Fruit fly (Drosophila melanogaster): ENCODE data around the gene CG33764.

CG33764 gene

DNA sequence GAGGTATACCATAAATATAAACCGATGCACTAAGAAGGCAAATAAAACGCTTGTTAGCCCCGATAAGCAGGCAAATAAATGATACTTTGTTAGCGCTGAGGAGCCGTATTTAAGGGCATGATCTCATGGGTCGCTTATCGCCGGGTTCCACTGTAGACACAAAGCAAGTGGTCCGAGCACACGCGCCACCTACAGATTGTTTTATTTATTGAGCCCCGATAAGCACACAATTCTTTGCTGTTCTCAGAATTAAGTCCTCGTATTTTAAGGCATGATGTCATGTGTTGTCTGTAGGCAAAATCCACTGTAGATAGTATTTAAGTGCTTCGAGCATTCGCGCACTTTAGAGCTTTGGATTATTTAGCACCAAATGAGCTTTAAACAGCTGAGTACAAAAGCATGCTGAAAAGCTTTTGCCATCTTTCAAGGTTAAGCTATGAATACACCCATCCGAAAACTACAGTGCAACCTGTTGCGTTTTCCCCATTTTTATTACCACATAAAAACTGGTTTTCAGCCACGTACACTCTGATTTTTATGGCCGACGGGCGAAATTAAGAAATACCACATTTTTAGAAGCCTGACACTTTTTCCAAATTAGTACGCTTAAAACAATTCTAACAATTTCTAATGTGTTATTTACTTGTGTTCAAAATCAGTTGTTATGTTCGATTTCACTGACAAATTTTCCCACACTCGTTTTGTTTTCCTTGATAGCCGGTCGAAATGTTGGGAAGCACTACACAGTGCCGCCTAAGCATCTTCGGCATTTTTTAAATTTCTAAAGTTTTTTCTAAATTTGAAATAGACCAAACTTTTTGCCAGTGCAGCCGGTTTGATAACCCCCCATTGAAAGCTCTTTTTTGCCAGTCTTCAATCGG, 27.6 kb downstream of the CG33764 start, which contains the start of gene Sqor (continued):
- peak; percentile 87 for TF ChIP-seq caup (GFP tag; optimal IDR thresholded peaks at IDR 0.05; ENCODE audit: severe bottlenecking)
- TF ChIP-seq sisA (GFP tag; IDR thresholded peaks at IDR 0.05), result peak; percentile 69
- peak; percentile 84 for TF ChIP-seq pum (GFP tag; optimal IDR thresholded peaks at IDR 0.05)
- no peak for TF ChIP-seq D (optimal IDR thresholded peaks at IDR 0.05)
- peak; percentile 37 for TF ChIP-seq D (GFP tag; optimal IDR thresholded peaks at IDR 0.05)
- TF ChIP-seq CG13296 (GFP tag; optimal IDR thresholded peaks at IDR 0.05), result peak; percentile 93
- peak; percentile 91 for TF ChIP-seq gro (GFP tag; optimal IDR thresholded peaks at IDR 0.05)
- no peak for TF ChIP-seq Dll (GFP tag; IDR thresholded peaks at IDR 0.05; ENCODE audit: partially characterized antibody)
- peak; percentile 40 for TF ChIP-seq MTF-1 (GFP tag; optimal IDR thresholded peaks at IDR 0.05; ENCODE audit: borderline replicate concordance)
- TF ChIP-seq Elba2 (GFP tag; optimal IDR thresholded peaks at IDR 0.05), result no peak
- no peak for TF ChIP-seq z (GFP tag; IDR thresholded peaks at IDR 0.05)
- peak; percentile 85 for TF ChIP-seq seq (GFP tag; IDR thresholded peaks at IDR 0.05)
- TF ChIP-seq CG34224 (GFP tag; IDR thresholded peaks at IDR 0.05; ENCODE audit: partially characterized antibody), result no peak
- peak; percentile 85 for TF ChIP-seq Bteb2 (GFP tag; optimal IDR thresholded peaks at IDR 0.05)
- TF ChIP-seq CG3163 (GFP tag; optimal IDR thresholded peaks at IDR 0.05), result peak; percentile 70
- TF ChIP-seq Nf-YC (tag; optimal IDR thresholded peaks at IDR 0.05), result peak; percentile 75
- no peak for TF ChIP-seq Kr (GFP tag; optimal IDR thresholded peaks at IDR 0.05)
- peak; percentile 66 for TF ChIP-seq CG4424 (GFP tag; optimal IDR thresholded peaks at IDR 0.05)
- no peak for TF ChIP-seq gt (GFP tag; IDR thresholded peaks at IDR 0.05)
- 0 out of 3 replicates have a peak, but pooled peaks have one; percentile 53 for TF ChIP-seq CG11560 (tag; IDR thresholded peaks at IDR 0.05)
- no peak for TF ChIP-seq CG9797 (GFP tag; optimal IDR thresholded peaks at IDR 0.05)
- TF ChIP-seq CG32767 (GFP tag; IDR thresholded peaks at IDR 0.05), result peak; percentile 76
- peak; percentile 20 for TF ChIP-seq Ets97D (GFP tag; optimal IDR thresholded peaks at IDR 0.05)
- TF ChIP-seq CG1792 (GFP tag; optimal IDR thresholded peaks at IDR 0.05), result peak; percentile 85
- peak; percentile 89 for TF ChIP-seq Pdp1 (GFP tag; optimal IDR thresholded peaks at IDR 0.05)
- peak; percentile 84 for TF ChIP-seq CG12391 (tag; optimal IDR thresholded peaks at IDR 0.05)
- TF ChIP-seq CG13775 (GFP tag; optimal IDR thresholded peaks at IDR 0.05), result peak; percentile 81
- peak; percentile 95 for TF ChIP-seq row (GFP tag; IDR thresholded peaks at IDR 0.05)
- peak; percentile 79 for TF ChIP-seq lbe (GFP tag; optimal IDR thresholded peaks at IDR 0.05)
- peak; percentile 71; the same call in 1 of the 2 replicates for TF ChIP-seq CG16779 (GFP tag; IDR thresholded peaks at IDR 0.05)
- TF ChIP-seq oc (tag; optimal IDR thresholded peaks at IDR 0.05), result peak; percentile 83
- peak; percentile 76 for TF ChIP-seq CG31441 (GFP tag; IDR thresholded peaks at IDR 0.05)
- TF ChIP-seq CG2120 (GFP tag; optimal IDR thresholded peaks at IDR 0.05), result peak; percentile 92
- peak; percentile 51; the same call in 1 of the 2 replicates for TF ChIP-seq CG5953 (GFP tag; IDR thresholded peaks at IDR 0.05)
- TF ChIP-seq CG4820 (GFP tag; optimal IDR thresholded peaks at IDR 0.05), result peak; percentile 48
- peak; percentile 89 for TF ChIP-seq Hsf (GFP tag; optimal IDR thresholded peaks at IDR 0.05)
- TF ChIP-seq MESR4 (GFP tag; optimal IDR thresholded peaks at IDR 0.05), result no peak
- no peak for TF ChIP-seq CG14860 (GFP tag; IDR thresholded peaks at IDR 0.05; ENCODE audit: partially characterized antibody)
- TF ChIP-seq CG31224 (GFP tag; IDR thresholded peaks at IDR 0.05), result peak; percentile 63
- peak; percentile 80 for TF ChIP-seq sd (tag; optimal IDR thresholded peaks at IDR 0.05)
- TF ChIP-seq CG1647 (GFP tag; optimal IDR thresholded peaks at IDR 0.05), result peak; percentile 71
- peak; percentile 75 for TF ChIP-seq cato (GFP tag; optimal IDR thresholded peaks at IDR 0.05; ENCODE audit: borderline replicate concordance)
- peak; percentile 76 for TF ChIP-seq Mad (GFP tag; optimal IDR thresholded peaks at IDR 0.05)
- TF ChIP-seq ham (GFP tag; IDR thresholded peaks at IDR 0.05), result peak; percentile 70; the same call in 1 of the 2 replicates
- TF ChIP-seq Nf-YB (GFP tag; optimal IDR thresholded peaks at IDR 0.05), result peak; percentile 68
- peak; percentile 82 for TF ChIP-seq CG10366 (GFP tag; IDR thresholded peaks at IDR 0.05)
- TF ChIP-seq CG2712 (tag; optimal IDR thresholded peaks at IDR 0.05), result peak; percentile 79
- peak; percentile 80 for TF ChIP-seq CG4282 (GFP tag; optimal IDR thresholded peaks at IDR 0.05)
- TF ChIP-seq Sin3A (optimal IDR thresholded peaks at IDR 0.05), result no peak
